Worm (Caenorhabditis elegans) whole organism, L4 larva: ENCODE results near the gene ger-1.

Experiments used
- F44E2.7 ChIP-seq: fragments of 200-800 bp; sonication (Bioruptor generic); IDR thresholded peaks from 2 replicates; pipeline ENCODE4 v2.1.2; 2022; ENCODE audit warnings: missing genetic modification characterization, missing compliant biosample characterization
- Y48G9A.11 ChIP-seq: fragments of 200-800 bp; sonication (Bioruptor generic); IDR thresholded peaks from 2 replicates; pipeline ENCODE4 v1.3.6; 2022; ENCODE audit warnings: missing genetic modification reagents, missing genetic modification characterization, missing compliant biosample characterization
- ZK337.2 ChIP-seq: fragments of 200-800 bp; sonication (Bioruptor generic); IDR thresholded peaks from 2 replicates; pipeline ENCODE4 v1.3.6; 2022; ENCODE audit warnings: missing genetic modification reagents, missing genetic modification characterization, missing compliant biosample characterization
- aha-1 ChIP-seq: fragments of 150-350 bp; peaks from one replicate; lab custom pipeline; 2014; ENCODE audit warnings: missing biosample characterization, missing genetic modification characterization
- arid-1 ChIP-seq: fragments of 200-800 bp; sonication (Bioruptor generic); conservative IDR thresholded peaks from 2 replicates; pipeline ENCODE4 v1.3.6; 2022; ENCODE audit warnings: missing genetic modification reagents, missing genetic modification characterization, missing compliant biosample characterization
- attf-4 ChIP-seq: sonication (generic microtip); optimal IDR thresholded peaks from 3 replicates; lab custom pipeline; 2017; ENCODE audit warnings: missing biosample characterization, missing genetic modification characterization
- ceh-28 ChIP-seq: fragments of 150-350 bp; optimal IDR thresholded peaks from 2 replicates; lab custom pipeline; 2014; ENCODE audit warnings: missing biosample characterization, missing genetic modification reagents, missing genetic modification characterization
- ceh-62 ChIP-seq: sonication (generic microtip); optimal IDR thresholded peaks from 2 replicates; lab custom pipeline; 2017; ENCODE audit warnings: missing biosample characterization, missing genetic modification characterization
- ces-1 ChIP-seq: fragments of 150-350 bp; sonication (generic microtip); optimal IDR thresholded peaks from 4 replicates; lab custom pipeline; 2014; ENCODE audit warnings: missing biosample characterization, missing genetic modification reagents, missing genetic modification characterization
- daf-16 ChIP-seq, 3 experiments: sonication (generic microtip); optimal IDR thresholded peaks; 2 replicates each; lab custom pipeline; 2016 to 2017; ENCODE audit warnings: missing genetic modification characterization in 3 of 3, missing genetic modification reagents in 3 of 3, mild to moderate bottlenecking in 2 of 3, missing compliant biosample characterization in 2 of 3, missing biosample characterization in 1 of 3, moderate library complexity in 1 of 3
- daf-8 ChIP-seq: fragments of 200-800 bp; sonication (Bioruptor generic); IDR thresholded peaks from 2 replicates; pipeline ENCODE4 v1.3.6; 2022; ENCODE audit warnings: missing genetic modification characterization, missing compliant biosample characterization
- dmd-6 ChIP-seq: fragments of 200-800 bp; sonication (Bioruptor generic); IDR thresholded peaks from 2 replicates; pipeline ENCODE4 v1.3.6; 2022; ENCODE audit warnings: missing genetic modification reagents, missing genetic modification characterization, missing compliant biosample characterization
- dmd-8 ChIP-seq: fragments of 200-800 bp; sonication (Bioruptor generic); IDR thresholded peaks from 2 replicates; pipeline ENCODE4 v1.3.6; 2022; ENCODE audit warnings: missing genetic modification characterization, missing compliant biosample characterization
- dpl-1 ChIP-seq: fragments of 150-350 bp; optimal IDR thresholded peaks from 2 replicates; lab custom pipeline; 2014; ENCODE audit warnings: missing biosample characterization, missing genetic modification reagents, missing genetic modification characterization
- duxl-1 ChIP-seq: sonication (generic microtip); optimal IDR thresholded peaks from 2 replicates; lab custom pipeline; 2016; ENCODE audit warnings: mild to moderate bottlenecking, missing genetic modification characterization, moderate library complexity, missing compliant biosample characterization; ENCODE audit not compliant: poor library complexity
- hif-1 ChIP-seq, 2 experiments: sonication (generic microtip); optimal IDR thresholded peaks; 2 replicates each; lab custom pipeline; 2016 to 2017; ENCODE audit warnings: missing compliant biosample characterization in 2 of 2, missing genetic modification characterization in 2 of 2, missing genetic modification reagents in 2 of 2, missing genotype in 2 of 2, mild to moderate bottlenecking in 1 of 2
- hmg-1.1 ChIP-seq: fragments of 200-800 bp; sonication (Bioruptor generic); IDR thresholded peaks from 2 replicates; pipeline ENCODE4 v1.3.6; 2022; ENCODE audit warnings: missing genetic modification reagents, missing genetic modification characterization, missing compliant biosample characterization
- lim-7 ChIP-seq: fragments of 200-800 bp; sonication (Bioruptor generic); IDR thresholded peaks from 2 replicates; pipeline ENCODE4 v1.3.6; 2022; ENCODE audit warnings: missing genetic modification characterization, missing compliant biosample characterization
- lin-1 ChIP-seq: fragments of 200-800 bp; sonication (Bioruptor generic); IDR thresholded peaks from 2 replicates; pipeline ENCODE4 v1.3.6; 2022; ENCODE audit warnings: missing genetic modification reagents, missing genetic modification characterization, missing compliant biosample characterization
- lin-13 ChIP-seq: fragments of 150-350 bp; optimal IDR thresholded peaks from 2 replicates; lab custom pipeline; 2014; ENCODE audit warnings: missing biosample characterization, missing genetic modification reagents, missing genetic modification characterization
- lin-15B ChIP-seq: fragments of 150-350 bp; sonication (generic microtip); optimal IDR thresholded peaks from 3 replicates; lab custom pipeline; 2014; ENCODE audit warnings: missing biosample characterization, missing genetic modification characterization
- lin-29 ChIP-seq: fragments of 200-800 bp; sonication (Bioruptor generic); IDR thresholded peaks from 2 replicates; pipeline ENCODE4 v1.3.6; 2022; ENCODE audit warnings: missing genetic modification reagents, missing genetic modification characterization, missing compliant biosample characterization
- lin-38 ChIP-seq: fragments of 200-800 bp; sonication (Bioruptor generic); IDR thresholded peaks from 2 replicates; pipeline ENCODE4 v1.3.6; 2022; ENCODE audit warnings: missing genetic modification reagents, missing genetic modification characterization, missing compliant biosample characterization
- lir-3 ChIP-seq: sonication (generic microtip); optimal IDR thresholded peaks from 2 replicates; lab custom pipeline; 2016; ENCODE audit warnings: mild to moderate bottlenecking, missing genetic modification characterization, missing compliant biosample characterization
- madf-5 ChIP-seq, 2 experiments: fragments of 200-800 bp; sonication (Bioruptor generic); IDR thresholded peaks; 2 replicates each; pipeline ENCODE4 v1.3.6; 2022; ENCODE audit warnings: missing compliant biosample characterization in 2 of 2, missing genetic modification characterization in 2 of 2
- mdl-1 ChIP-seq, 2 experiments: fragments of 150-350 bp in 1 of 2; sonication (generic microtip) in 1 of 2; optimal IDR thresholded peaks; 2 replicates each; lab custom pipeline; 2014 to 2017; ENCODE audit warnings: missing biosample characterization in 2 of 2, missing genetic modification characterization in 2 of 2
- mdt-29 ChIP-seq: fragments of 200-800 bp; sonication (Bioruptor generic); IDR thresholded peaks from 2 replicates; pipeline ENCODE4 v1.3.6; 2022; ENCODE audit warnings: missing genetic modification reagents, missing genetic modification characterization, missing compliant biosample characterization
- mes-2 ChIP-seq: sonication (generic microtip); optimal IDR thresholded peaks from 2 replicates; lab custom pipeline; 2016; ENCODE audit warnings: missing genotype, mild to moderate bottlenecking, missing genetic modification characterization, missing compliant biosample characterization; ENCODE audit not compliant: poor library complexity, severe bottlenecking
- nhr-11 ChIP-seq: fragments of 150-350 bp; optimal IDR thresholded peaks from 2 replicates; lab custom pipeline; 2014; ENCODE audit warnings: missing biosample characterization, missing genetic modification characterization
- nhr-237 ChIP-seq: sonication (generic microtip); optimal IDR thresholded peaks from 2 replicates; lab custom pipeline; 2017; ENCODE audit warnings: missing biosample characterization, missing genetic modification characterization
- nhr-41 ChIP-seq: fragments of 200-800 bp; sonication (Bioruptor generic); IDR thresholded peaks from 2 replicates; pipeline ENCODE4 v1.3.6; 2022; ENCODE audit warnings: missing genetic modification reagents, missing genetic modification characterization, missing compliant biosample characterization
- nhr-48 ChIP-seq: sonication (generic microtip); optimal IDR thresholded peaks from 2 replicates; lab custom pipeline; 2016; ENCODE audit warnings: mild to moderate bottlenecking, missing genetic modification characterization, missing compliant biosample characterization
- nhr-77 ChIP-seq: fragments of 150-350 bp; optimal IDR thresholded peaks from 2 replicates; lab custom pipeline; 2014; ENCODE audit warnings: missing biosample characterization, missing genetic modification characterization
- php-3 ChIP-seq: fragments of 200-800 bp; sonication (Bioruptor generic); IDR thresholded peaks from 2 replicates; pipeline ENCODE4 v1.3.6; 2022; ENCODE audit warnings: missing genetic modification reagents, missing genetic modification characterization, missing compliant biosample characterization
- saeg-2 ChIP-seq: fragments of 200-800 bp; sonication (Bioruptor generic); IDR thresholded peaks from 2 replicates; pipeline ENCODE4 v1.3.6; 2022; ENCODE audit warnings: missing genetic modification reagents, missing genetic modification characterization, missing compliant biosample characterization
- spr-3 ChIP-seq: fragments of 200-800 bp; sonication (Bioruptor generic); optimal IDR thresholded peaks from 2 replicates; lab custom pipeline; 2018; ENCODE audit warnings: mild to moderate bottlenecking, missing genetic modification characterization, missing compliant biosample characterization
- tra-1 ChIP-seq: fragments of 200-800 bp; sonication (Bioruptor generic); IDR thresholded peaks from 2 replicates; pipeline ENCODE4 v1.3.6; 2022; ENCODE audit warnings: missing genetic modification reagents, missing genetic modification characterization, missing compliant biosample characterization
- zag-1 ChIP-seq: fragments of 150-350 bp; optimal IDR thresholded peaks from 2 replicates; lab custom pipeline; 2014; ENCODE audit warnings: missing biosample characterization, missing genetic modification characterization
- zfp-2 ChIP-seq: sonication (generic microtip); optimal IDR thresholded peaks from 2 replicates; lab custom pipeline; 2016; ENCODE audit warnings: mild to moderate bottlenecking, missing genetic modification characterization, missing compliant biosample characterization
- zfp-3 ChIP-seq: fragments of 200-800 bp; sonication (Bioruptor generic); conservative IDR thresholded peaks from 2 replicates; pipeline ENCODE4 v1.3.6; 2022; ENCODE audit warnings: missing genetic modification reagents, missing genetic modification characterization, missing compliant biosample characterization
- zip-11 ChIP-seq: fragments of 200-800 bp; sonication (Bioruptor generic); IDR thresholded peaks from 2 replicates; pipeline ENCODE4 v1.3.6; 2022; ENCODE audit warnings: missing genetic modification characterization, missing compliant biosample characterization
- ztf-7 ChIP-seq: fragments of 150-350 bp; optimal IDR thresholded peaks from 2 replicates; lab custom pipeline; 2014; ENCODE audit warnings: missing biosample characterization, missing genetic modification characterization

Gene ger-1

DNA sequence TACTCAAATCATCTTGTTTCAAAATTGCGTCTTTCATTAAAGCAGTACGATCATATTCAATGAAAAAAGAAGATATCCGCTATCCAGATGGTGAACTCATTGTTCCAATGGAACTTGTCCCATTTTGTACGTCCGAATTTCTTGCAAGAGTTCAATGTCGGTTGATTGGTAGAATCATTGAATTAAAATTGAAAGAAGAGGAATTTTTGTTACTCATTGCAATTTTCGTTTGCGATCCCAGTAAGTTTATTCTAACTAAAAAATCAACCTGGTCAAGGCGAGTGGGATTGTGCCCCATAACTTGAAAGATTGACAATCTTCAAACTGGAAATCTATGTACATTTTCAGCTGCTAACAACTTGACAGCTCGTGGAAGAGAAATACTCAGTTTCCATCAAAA, 29.2 kb upstream of the ger-1 start:
- peak; percentile 96 for TF ChIP-seq aha-1 (tag; lab: Kevin White, UChicago)
- TF ChIP-seq lin-38 (GFP tag; lab: Robert Waterston, UW), result no peak
- TF ChIP-seq, all 104 proteins: peak for 1

DNA sequence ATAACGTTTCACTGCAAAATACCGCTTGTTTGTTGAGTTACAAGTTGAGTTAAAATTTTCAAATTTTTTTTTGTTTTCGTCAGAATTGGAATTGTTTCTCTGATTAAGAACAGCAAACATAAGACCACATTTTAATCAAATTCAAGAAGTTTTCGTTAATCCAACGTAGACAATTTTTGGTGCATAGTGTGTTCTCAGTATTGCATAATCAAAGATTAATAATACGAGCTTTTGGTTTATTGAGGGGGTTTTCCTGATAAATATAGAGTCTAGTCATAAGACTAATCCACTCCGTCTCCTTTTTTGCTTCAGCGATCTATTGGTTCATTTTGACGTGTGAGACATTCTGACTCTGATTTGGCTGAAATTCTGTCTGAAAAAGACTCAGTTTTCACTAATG, 27.9 kb upstream of the ger-1 start, which contains the start of gene nhr-9:
Gene nhr-9, plus strand, starts transcription at position 307 of the 400 bp plus-strand sequence.
- no peak for TF ChIP-seq zip-11 (GFP tag; lab: Robert Waterston, UW)
- no peak for TF ChIP-seq Y48G9A.11 (GFP tag; lab: Robert Waterston, UW)
- TF ChIP-seq zfp-2 (tag; lab: Kevin White, UChicago), result no peak
- TF ChIP-seq lin-1 (GFP tag; lab: Robert Waterston, UW), result no peak
- TF ChIP-seq arid-1 (GFP tag; lab: Robert Waterston, UW), result no peak
- no peak for TF ChIP-seq daf-16 (GFP tag; optimal IDR thresholded peaks at IDR 0.05; lab: Kevin White, UChicago)
- TF ChIP-seq daf-16 (tag; optimal IDR thresholded peaks at IDR 0.05; lab: Kevin White, UChicago), result no peak
- no peak for TF ChIP-seq mdt-29 (GFP tag; lab: Robert Waterston, UW)
- no peak for TF ChIP-seq tra-1 (GFP tag; lab: Robert Waterston, UW)
- TF ChIP-seq dpl-1, result no peak
- TF ChIP-seq nhr-77 (tag; lab: Kevin White, UChicago), result no peak
- TF ChIP-seq lir-3 (tag; lab: Kevin White, UChicago), result no peak
- TF ChIP-seq spr-3 (GFP tag; lab: Kevin White, UChicago), result no peak
- no peak for TF ChIP-seq dmd-8 (GFP tag; lab: Robert Waterston, UW)
- no peak for TF ChIP-seq mdl-1 (tag; optimal IDR thresholded peaks at IDR 0.05; lab: Kevin White, UChicago)

DNA sequence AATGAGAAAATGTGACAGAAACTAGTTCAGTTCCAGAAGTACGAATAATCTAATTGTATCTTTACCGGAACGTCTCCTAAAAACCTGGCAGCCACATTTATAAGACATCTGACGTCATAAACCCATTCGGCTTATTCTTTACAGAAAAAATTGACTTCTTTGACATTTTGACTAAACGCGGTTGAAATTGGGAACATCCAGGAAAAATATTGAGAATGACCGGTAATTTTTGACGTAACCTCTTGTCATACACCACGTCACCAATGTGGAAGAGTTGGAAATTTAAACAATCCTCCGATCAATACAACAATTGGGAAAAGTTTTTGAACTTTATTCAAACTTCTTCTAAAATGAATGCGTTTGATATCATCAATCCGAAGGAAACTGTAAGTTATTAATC, 23.8 kb upstream of the ger-1 start, which contains the start of gene ZK418.2:
Gene ZK418.2, plus strand, starts transcription at position 301 of the 400 bp plus-strand sequence.
- TF ChIP-seq aha-1 (tag; lab: Kevin White, UChicago), result peak; percentile 57
- no peak for TF ChIP-seq duxl-1 (tag; lab: Kevin White, UChicago)

DNA sequence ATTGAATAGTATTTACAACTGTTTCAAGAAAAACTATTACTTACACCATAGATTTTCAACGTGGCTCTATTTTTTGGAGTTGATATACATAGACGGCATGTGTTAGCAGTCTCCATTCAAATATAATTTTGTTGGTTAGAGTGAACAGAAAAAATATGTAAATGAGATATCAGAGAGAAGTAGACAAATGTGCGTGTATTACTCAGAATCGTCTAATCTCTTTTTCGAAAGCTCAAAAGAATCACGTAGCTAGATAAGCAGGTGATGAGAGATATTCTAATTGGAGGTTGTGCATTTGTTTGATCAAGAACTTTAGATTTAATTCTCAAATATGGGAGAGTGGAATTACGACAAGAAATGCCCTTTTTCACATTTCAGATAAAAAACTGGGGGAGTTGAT, 23.3 kb upstream of the ger-1 start, which contains the start of gene ZK418.10:
Gene ZK418.10, minus strand, starts transcription at position 148 of the 400 bp plus-strand sequence.
- TF ChIP-seq nhr-11 (tag; lab: Kevin White, UChicago), result peak; percentile 13
- no peak for TF ChIP-seq daf-8 (GFP tag; lab: Robert Waterston, UW)

DNA sequence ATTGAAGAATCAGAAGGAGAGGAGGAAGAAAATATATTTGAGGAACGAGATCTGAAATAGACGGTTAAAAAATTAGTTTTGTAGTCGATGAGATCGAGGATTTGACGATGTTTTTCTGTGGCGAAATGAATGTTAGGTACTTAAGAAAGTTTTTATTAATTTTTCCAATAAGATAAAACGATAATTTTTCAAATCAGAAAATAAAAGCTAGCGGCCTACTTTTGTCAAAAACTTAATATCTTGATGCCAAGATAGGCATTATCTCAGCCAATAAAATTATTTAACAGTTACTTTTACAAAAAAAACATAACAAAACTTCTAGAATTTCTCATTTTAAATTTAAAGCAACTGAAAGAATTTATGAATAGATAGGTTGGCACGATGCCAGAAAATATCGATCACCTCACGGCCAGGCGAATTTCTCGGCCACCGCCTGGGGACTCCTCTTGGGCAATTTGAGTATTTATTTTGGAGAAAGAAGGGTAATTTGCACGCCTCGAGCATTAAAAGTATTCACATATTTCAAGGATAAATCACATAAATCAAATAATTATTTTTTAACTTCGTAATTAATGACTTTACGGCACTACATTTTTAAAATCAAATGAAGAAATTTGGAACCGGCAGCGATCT, 20.5 kb upstream of the ger-1 start, which contains the start of gene fubl-2:
Gene fubl-2, minus strand, starts transcription at position 51 of the 633 bp plus-strand sequence.
- TF ChIP-seq ces-1 (GFP tag; lab: Kevin White, UChicago), result no peak
- TF ChIP-seq hmg-1.1 (GFP tag; lab: Robert Waterston, UW), result no peak
- TF ChIP-seq saeg-2, result no peak
- TF ChIP-seq mes-2 (tag; lab: Kevin White, UChicago), result peak; percentile 98
- TF ChIP-seq nhr-237, result no peak
- TF ChIP-seq lin-29, result no peak
- no peak for TF ChIP-seq F44E2.7
- no peak for TF ChIP-seq ZK337.2 (GFP tag; lab: Robert Waterston, UW)
- no peak for TF ChIP-seq attf-4 (tag; lab: Kevin White, UChicago)
- TF ChIP-seq zag-1 (tag; lab: Kevin White, UChicago), result no peak
- no peak for TF ChIP-seq zfp-3 (GFP tag; lab: Robert Waterston, UW)
- TF ChIP-seq lim-7 (GFP tag; lab: Robert Waterston, UW), result no peak
- peak; percentile 44 for TF ChIP-seq lin-13
- peak in 1 of 2 experiments; percentile 88 for TF ChIP-seq hif-1 (tag; optimal IDR thresholded peaks at IDR 0.05; lab: Kevin White, UChicago)
- TF ChIP-seq dmd-6, result peak; percentile 27; the same call in 1 of the 2 replicates
- no peak for TF ChIP-seq mdt-29 (GFP tag; lab: Robert Waterston, UW)
- no peak for TF ChIP-seq ceh-62 (tag; lab: Kevin White, UChicago)
- TF ChIP-seq lin-15B (tag; lab: Kevin White, UChicago), result no peak
- TF ChIP-seq nhr-48 (tag; lab: Kevin White, UChicago), result no peak
- TF ChIP-seq php-3 (GFP tag; lab: Robert Waterston, UW), result no peak
- TF ChIP-seq ztf-7, result no peak
- TF ChIP-seq ceh-28 (tag; lab: Kevin White, UChicago), result peak; percentile 18
- TF ChIP-seq madf-5 (GFP tag; IDR thresholded peaks at IDR 0.05; lab: Robert Waterston, UW), result no peak
- TF ChIP-seq dmd-8 (GFP tag; lab: Robert Waterston, UW), result no peak
- no peak for TF ChIP-seq nhr-41 (GFP tag; lab: Robert Waterston, UW)
